Worm (Caenorhabditis elegans) whole organism, L4 larva: ENCODE data around the gene C02B8.12.

Experiments
- egl-27 ChIP-seq: sonication (generic microtip); optimal IDR thresholded peaks from 3 replicates; lab custom pipeline; 2017; ENCODE audit warnings: missing biosample characterization, missing genetic modification reagents, missing genetic modification characterization
- mdl-1 ChIP-seq, 2 experiments: fragments of 150-350 bp in 1 of 2; sonication (generic microtip) in 1 of 2; optimal IDR thresholded peaks; 2 replicates each; lab custom pipeline; 2014 to 2017; ENCODE audit warnings: missing biosample characterization in 2 of 2, missing genetic modification characterization in 2 of 2
- mxl-2 ChIP-seq: fragments of 200-800 bp; sonication (Bioruptor generic); conservative IDR thresholded peaks from 2 replicates; pipeline ENCODE4 v1.3.6; 2022; ENCODE audit warnings: missing genetic modification reagents, missing genetic modification characterization, missing compliant biosample characterization

DNA sequence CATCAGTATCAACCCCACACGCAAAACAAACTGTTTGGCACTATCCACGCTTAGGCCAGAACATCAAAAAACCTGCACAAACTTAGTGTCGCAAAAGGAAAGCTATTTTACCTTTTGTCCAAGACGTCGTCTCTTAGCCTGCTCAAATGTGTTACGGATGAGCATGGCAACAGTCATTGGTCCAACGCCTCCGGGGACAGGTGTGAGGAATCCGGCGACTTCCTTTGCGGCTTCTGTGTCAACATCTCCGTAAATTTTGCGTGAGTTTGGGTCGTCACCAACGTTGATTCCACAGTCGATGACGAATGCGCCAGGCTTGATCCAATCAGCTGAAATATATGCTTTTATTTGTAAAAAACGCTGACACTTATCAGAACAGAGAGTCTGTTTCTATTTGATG lies 38.5 kb downstream of the C02B8.12 start:
- TF ChIP-seq mdl-1 (tag; optimal IDR thresholded peaks at IDR 0.05; lab: Kevin White, UChicago): no peak
- no peak for TF ChIP-seq mxl-2
- TF ChIP-seq egl-27: no peak
